In genomic region chrIII:6869268-6869667, ce11 we compare ENCODE assay signal across 8 worm cellular contexts.
TF ChIP-seq lines count a peak whose summit lies in the region.

TSS of gene cra-1 (minus strand) at chrIII:6869460.
TSS of gene kbp-1 (plus strand) at chrIII:6869633.

TF ChIP-seq in whole organism, L1 larva, 84 proteins besides CTCF, POLR2A, EP300 and RAD21 (continues in another document):
- TF ChIP-seq blmp-1 (tag; optimal IDR thresholded peaks at IDR 0.05; lab: Kevin White, UChicago), result peak; percentile 50
- TF ChIP-seq lin-35 (GFP tag; optimal IDR thresholded peaks at IDR 0.05; lab: Kevin White, UChicago), result peak; percentile 87 to 95
- peak; percentile 81 to 91 (median 87) for TF ChIP-seq dpl-1 (GFP tag; optimal IDR thresholded peaks at IDR 0.05; lab: Kevin White, UChicago)
- peak in 1 of 6 experiments; percentile 33 for TF ChIP-seq elt-3 (tag; optimal IDR thresholded peaks at IDR 0.05; lab: Kevin White, UChicago)
- TF ChIP-seq nhr-71 (tag; optimal IDR thresholded peaks at IDR 0.05; lab: Kevin White, UChicago), result peak; percentile 56
- peak; percentile 8 for TF ChIP-seq nhr-77 (tag; optimal IDR thresholded peaks at IDR 0.05; lab: Kevin White, UChicago)
- peak; percentile 14; the same call in 1 of the 2 replicates for TF ChIP-seq nhr-19 (GFP tag; conservative IDR thresholded peaks at IDR 0.05; lab: Robert Waterston, UW)
- TF ChIP-seq aly-2 (tag; optimal IDR thresholded peaks at IDR 0.05; lab: Kevin White, UChicago), result no peak
- TF ChIP-seq unc-130 (tag; optimal IDR thresholded peaks at IDR 0.05; lab: Kevin White, UChicago), result peak; percentile 26
- TF ChIP-seq rnt-1 (tag; optimal IDR thresholded peaks at IDR 0.05; lab: Kevin White, UChicago), result peak; percentile 36
- TF ChIP-seq ztf-4 (tag; optimal IDR thresholded peaks at IDR 0.05; lab: Kevin White, UChicago), result no peak

TF ChIP-seq in whole organism, L2 larva, 48 proteins besides CTCF, POLR2A, EP300 and RAD21 (continues in another document):
- TF ChIP-seq nhr-11 (tag; optimal IDR thresholded peaks at IDR 0.05; lab: Kevin White, UChicago), result no peak
- TF ChIP-seq egl-27 (tag; optimal IDR thresholded peaks at IDR 0.05; lab: Kevin White, UChicago), result no peak
- TF ChIP-seq lsy-2 (tag; optimal IDR thresholded peaks at IDR 0.05; lab: Kevin White, UChicago), result peak; percentile 1 to 59
- TF ChIP-seq lin-13 (GFP tag; optimal IDR thresholded peaks at IDR 0.05; lab: Kevin White, UChicago), result peak; percentile 17
- TF ChIP-seq crh-2 (tag; optimal IDR thresholded peaks at IDR 0.05; lab: Kevin White, UChicago), result peak; percentile 8
- no peak for TF ChIP-seq fos-1 (tag; optimal IDR thresholded peaks at IDR 0.05; lab: Kevin White, UChicago)
- TF ChIP-seq mab-5 (tag; optimal IDR thresholded peaks at IDR 0.05; lab: Kevin White, UChicago), result no peak
- TF ChIP-seq elt-3 (tag; optimal IDR thresholded peaks at IDR 0.05; lab: Kevin White, UChicago), result no peak
- TF ChIP-seq F13H6.1 (tag; optimal IDR thresholded peaks at IDR 0.05; lab: Kevin White, UChicago), result no peak
- no peak for TF ChIP-seq unc-62 (GFP tag; optimal IDR thresholded peaks at IDR 0.05; lab: Kevin White, UChicago)
- TF ChIP-seq Y55F3AM.14 (GFP tag; optimal IDR thresholded peaks at IDR 0.05; lab: Kevin White, UChicago), result no peak
- TF ChIP-seq ceh-82 (tag; optimal IDR thresholded peaks at IDR 0.05; lab: Kevin White, UChicago), result no peak

TF ChIP-seq in whole organism, L3 larva, 47 proteins besides CTCF, POLR2A, EP300 and RAD21 (continues in another document):
- TF ChIP-seq nhr-76 (tag; optimal IDR thresholded peaks at IDR 0.05; lab: Kevin White, UChicago), result no peak
- TF ChIP-seq elt-2 (tag; optimal IDR thresholded peaks at IDR 0.05; lab: Kevin White, UChicago), result peak; percentile 5
- TF ChIP-seq jun-1 (tag; optimal IDR thresholded peaks at IDR 0.05; lab: Kevin White, UChicago), result no peak
- TF ChIP-seq egl-5 (tag; optimal IDR thresholded peaks at IDR 0.05; lab: Kevin White, UChicago), result peak; percentile 64
- TF ChIP-seq nhr-23 (tag; optimal IDR thresholded peaks at IDR 0.05; lab: Kevin White, UChicago), result peak; percentile 30
- no peak for TF ChIP-seq ama-1 (optimal IDR thresholded peaks at IDR 0.05; lab: Kevin White, UChicago)
- TF ChIP-seq lin-39 (tag; optimal IDR thresholded peaks at IDR 0.05; lab: Kevin White, UChicago), result peak; percentile 22
- no peak for TF ChIP-seq ztf-11 (tag; optimal IDR thresholded peaks at IDR 0.05; lab: Kevin White, UChicago)
- TF ChIP-seq nfya-1 (tag; optimal IDR thresholded peaks at IDR 0.05; lab: Kevin White, UChicago; ENCODE audit: insufficient read depth), result peak; percentile 52
- no peak for TF ChIP-seq fkh-10 (GFP tag; optimal IDR thresholded peaks at IDR 0.05; lab: Kevin White, UChicago)
- peak; percentile 37 for TF ChIP-seq skn-1 (tag; optimal IDR thresholded peaks at IDR 0.05; lab: Kevin White, UChicago)
- TF ChIP-seq snpc-4 (tag; optimal IDR thresholded peaks at IDR 0.05; lab: Kevin White, UChicago), result peak; percentile 32

TF ChIP-seq in whole organism, L4 larva, 104 proteins besides CTCF, POLR2A, EP300 and RAD21:
- TF ChIP-seq hlh-11 (tag; optimal IDR thresholded peaks at IDR 0.05; lab: Kevin White, UChicago) (no peak), lin-38 (GFP tag; IDR thresholded peaks at IDR 0.05; lab: Robert Waterston, UW) (peak; percentile 91), lin-1 (GFP tag; IDR thresholded peaks at IDR 0.05; lab: Robert Waterston, UW) (no peak), dmd-6 (GFP tag; IDR thresholded peaks at IDR 0.05; lab: Robert Waterston, UW) (0 out of 2 replicates have a peak, but pooled peaks have one; percentile 10), lsy-2 (tag; optimal IDR thresholded peaks at IDR 0.05; lab: Kevin White, UChicago) (peak in 1 of 2 experiments; percentile 55), mes-2 (tag; optimal IDR thresholded peaks at IDR 0.05; lab: Kevin White, UChicago; ENCODE audit: poor library complexity, severe bottlenecking) (peak; percentile 41), unc-62 (GFP tag; optimal IDR thresholded peaks at IDR 0.05 in 1 of 2; lab: Kevin White, UChicago) (peak in 1 of 2 experiments; percentile 65), unc-62 (tag; optimal IDR thresholded peaks at IDR 0.05; lab: Kevin White, UChicago) (no peak), T20F7.1 (GFP tag; optimal IDR thresholded peaks at IDR 0.05; lab: Kevin White, UChicago) (no peak), dpl-1 (GFP tag; optimal IDR thresholded peaks at IDR 0.05; lab: Kevin White, UChicago) (peak; percentile 82), nhr-11 (tag; optimal IDR thresholded peaks at IDR 0.05; lab: Kevin White, UChicago) (peak; percentile 13)

TF ChIP-seq in whole organism, early embryonic, 17 proteins besides CTCF, POLR2A, EP300 and RAD21:
- no peak for TF ChIP-seq ama-1 (optimal IDR thresholded peaks at IDR 0.05; lab: Kevin White, UChicago)
- no peak for TF ChIP-seq sea-1 (GFP tag; conservative IDR thresholded peaks at IDR 0.05; lab: Robert Waterston, UW)
- peak; percentile 20 for TF ChIP-seq F13C5.2 (tag; optimal IDR thresholded peaks at IDR 0.05; lab: Kevin White, UChicago)
- no peak for TF ChIP-seq hmbx-1 (tag; optimal IDR thresholded peaks at IDR 0.05; lab: Kevin White, UChicago)
- no peak for TF ChIP-seq ceh-36 (tag; optimal IDR thresholded peaks at IDR 0.05; lab: Kevin White, UChicago)

TF ChIP-seq in whole organism, late embryonic, 69 proteins besides CTCF, POLR2A, EP300 and RAD21:
- peak; percentile 46 for TF ChIP-seq unc-42 (tag; optimal IDR thresholded peaks at IDR 0.05; lab: Kevin White, UChicago)
- no peak for TF ChIP-seq mec-3 (tag; optimal IDR thresholded peaks at IDR 0.05; lab: Kevin White, UChicago; ENCODE audit: borderline replicate concordance)
- peak; percentile 38 for TF ChIP-seq elt-2 (tag; optimal IDR thresholded peaks at IDR 0.05; lab: Kevin White, UChicago)
- peak; percentile 44 for TF ChIP-seq tbx-2 (tag; optimal IDR thresholded peaks at IDR 0.05; lab: Kevin White, UChicago)

TF ChIP-seq in whole organism, mixed stage, embryonic, 35 proteins besides CTCF, POLR2A, EP300 and RAD21:
- peak; percentile 85 for TF ChIP-seq unc-120 (tag; optimal IDR thresholded peaks at IDR 0.05; lab: Kevin White, UChicago; ENCODE audit: poor library complexity, severe bottlenecking)
- peak; percentile 58 for TF ChIP-seq mep-1 (tag; optimal IDR thresholded peaks at IDR 0.05; lab: Kevin White, UChicago)
- TF ChIP-seq lin-13 (tag; optimal IDR thresholded peaks at IDR 0.05; lab: Kevin White, UChicago), result peak; percentile 11
- no peak for TF ChIP-seq elt-1 (tag; optimal IDR thresholded peaks at IDR 0.05; lab: Kevin White, UChicago; ENCODE audit: borderline replicate concordance, insufficient read depth)
- no peak for TF ChIP-seq flh-1 (GFP tag; optimal IDR thresholded peaks at IDR 0.05; lab: Kevin White, UChicago)
- TF ChIP-seq snpc-4 (tag; optimal IDR thresholded peaks at IDR 0.05; lab: Kevin White, UChicago), result no peak
- TF ChIP-seq ceh-83 (GFP tag; optimal IDR thresholded peaks at IDR 0.05; lab: Kevin White, UChicago), result no peak
- no peak for TF ChIP-seq unc-62 (GFP tag; optimal IDR thresholded peaks at IDR 0.05; lab: Kevin White, UChicago)
- no peak for TF ChIP-seq drap-1 (GFP tag; optimal IDR thresholded peaks at IDR 0.05; lab: Kevin White, UChicago)
- TF ChIP-seq lsy-2 (tag; optimal IDR thresholded peaks at IDR 0.05; lab: Kevin White, UChicago), result peak; percentile 48

TF ChIP-seq in whole organism, young adult, 124 proteins besides CTCF, POLR2A, EP300 and RAD21:
- TF ChIP-seq dox-1 (GFP tag; IDR thresholded peaks at IDR 0.05; lab: Robert Waterston, UW) (no peak), mcd-1 (GFP tag; IDR thresholded peaks at IDR 0.05; lab: Robert Waterston, UW) (peak; percentile 82), F23B12.7 (tag; optimal IDR thresholded peaks at IDR 0.05; lab: Kevin White, UChicago; ENCODE audit: insufficient read depth) (peak; percentile 37), lsl-1 (GFP tag; optimal IDR thresholded peaks at IDR 0.05; lab: Kevin White, UChicago) (peak; percentile 12), dpl-1 (GFP tag; optimal IDR thresholded peaks at IDR 0.05; lab: Kevin White, UChicago) (peak; percentile 47), ztf-3 (GFP tag; optimal IDR thresholded peaks at IDR 0.05; lab: Kevin White, UChicago) (no peak), efl-1 (GFP tag; optimal IDR thresholded peaks at IDR 0.05; lab: Kevin White, UChicago) (peak; percentile 74), B0261.1 (tag; optimal IDR thresholded peaks at IDR 0.05; lab: Kevin White, UChicago) (no peak), lin-54 (GFP tag; optimal IDR thresholded peaks at IDR 0.05; lab: Kevin White, UChicago) (peak; percentile 49)
TF ChIP-seq in whole organism, young adult: peak in this region for 6.
